Worm (Caenorhabditis elegans) whole organism, L1 larva: Measurements from ENCODE around the gene T12D8.9.

ENCODE experiments used
- F16B12.6 ChIP-seq: fragments of 150-350 bp; optimal IDR thresholded peaks from 2 replicates; lab custom pipeline; 2014; ENCODE audit warnings: missing biosample characterization, missing genetic modification characterization
- dpl-1 ChIP-seq, 3 experiments: fragments of 150-350 bp in 2 of 3; sonication (generic microtip) in 1 of 3; optimal IDR thresholded peaks; 2 replicates each; lab custom pipeline; 2014 to 2017; ENCODE audit warnings: missing biosample characterization in 3 of 3, missing genetic modification characterization in 3 of 3, missing genetic modification reagents in 3 of 3
- egl-13 ChIP-seq: sonication (generic microtip); optimal IDR thresholded peaks from 2 replicates; lab custom pipeline; 2016; ENCODE audit warnings: missing genotype, missing genetic modification reagents, missing genetic modification characterization, missing compliant biosample characterization
- egl-27 ChIP-seq, 2 experiments: fragments of 150-350 bp in 1 of 2; sonication (generic microtip); optimal IDR thresholded peaks; 3 replicates each; lab custom pipeline; 2017 to 2018; ENCODE audit warnings: missing biosample characterization in 2 of 2, missing genetic modification characterization in 2 of 2, missing genetic modification reagents in 2 of 2
- elt-2 ChIP-seq: sonication (generic microtip); optimal IDR thresholded peaks from 2 replicates; lab custom pipeline; 2016; ENCODE audit warnings: missing genetic modification characterization, mild to moderate bottlenecking, inconsistent platforms, missing compliant biosample characterization, missing genetic modification reagents
- lin-39 ChIP-seq: fragments of 150-350 bp; optimal IDR thresholded peaks from 2 replicates; lab custom pipeline; 2014; ENCODE audit warnings: missing biosample characterization, missing genetic modification reagents, missing genetic modification characterization
- mab-9 ChIP-seq: fragments of 200-800 bp; sonication (Bioruptor generic); IDR thresholded peaks from 2 replicates; pipeline ENCODE4 v1.3.6; 2022; ENCODE audit warnings: missing genetic modification reagents, missing genetic modification characterization, missing compliant biosample characterization
- mdl-1 ChIP-seq, 2 experiments: fragments of 150-350 bp; optimal IDR thresholded peaks; 2 replicates each; lab custom pipeline; 2014 to 2017; ENCODE audit warnings: missing biosample characterization in 2 of 2, missing genetic modification characterization in 2 of 2, inconsistent platforms in 1 of 2
- mef-2 ChIP-seq: fragments of 150-350 bp; optimal IDR thresholded peaks from 2 replicates; lab custom pipeline; 2014; ENCODE audit warnings: missing biosample characterization, missing genetic modification characterization
- nhr-237 ChIP-seq: fragments of 150-350 bp; optimal IDR thresholded peaks from 2 replicates; lab custom pipeline; 2014; ENCODE audit warnings: missing biosample characterization, missing genetic modification characterization
- tbx-2 ChIP-seq: sonication (generic microtip); optimal IDR thresholded peaks from 2 replicates; lab custom pipeline; 2016; ENCODE audit warnings: missing genetic modification characterization, missing compliant biosample characterization
- zip-4 ChIP-seq: fragments of 200-800 bp; sonication (Bioruptor generic); optimal IDR thresholded peaks from 2 replicates; lab custom pipeline; 2018; ENCODE audit warnings: mild to moderate bottlenecking, missing genetic modification characterization, moderate library complexity, missing compliant biosample characterization

DNA sequence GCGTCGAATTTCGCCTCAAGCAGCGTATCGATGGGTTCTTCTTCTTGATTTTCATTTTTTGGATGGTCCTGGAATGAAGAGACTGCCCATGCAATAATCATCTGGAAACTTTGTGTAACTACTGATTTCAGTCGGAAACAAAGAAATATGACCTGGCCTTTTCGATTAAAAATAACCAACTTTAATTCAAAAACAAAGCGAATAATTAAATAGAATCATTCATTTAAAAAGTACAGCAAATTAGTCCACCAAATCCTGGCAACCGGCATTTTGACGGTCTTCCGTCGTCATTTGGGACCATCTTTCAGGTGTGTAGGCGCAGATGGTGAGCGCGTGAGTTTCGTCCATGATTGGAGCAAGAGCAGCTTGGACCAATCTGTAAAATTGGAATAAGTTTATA lies 24.7 kb downstream of the T12D8.9 start, which contains the start of gene acbp-5:
- TF ChIP-seq F16B12.6 (tag; lab: Kevin White, UChicago): no peak
- TF ChIP-seq dpl-1 (GFP tag; optimal IDR thresholded peaks at IDR 0.05; lab: Kevin White, UChicago): no peak
- TF ChIP-seq elt-2 (tag; lab: Kevin White, UChicago): no peak
- TF ChIP-seq mab-9 (GFP tag; lab: Robert Waterston, UW): no peak
- no peak for TF ChIP-seq mdl-1 (tag; optimal IDR thresholded peaks at IDR 0.05; lab: Kevin White, UChicago)
- no peak for TF ChIP-seq lin-39
- TF ChIP-seq egl-13: no peak
- no peak for TF ChIP-seq nhr-237 (tag; lab: Kevin White, UChicago)
- TF ChIP-seq egl-27 (tag; optimal IDR thresholded peaks at IDR 0.05; lab: Kevin White, UChicago): no peak
- no peak for TF ChIP-seq mef-2 (tag; lab: Kevin White, UChicago)
- no peak for TF ChIP-seq tbx-2 (tag; lab: Kevin White, UChicago)
- no peak for TF ChIP-seq zip-4 (GFP tag; lab: Kevin White, UChicago)
